Fruit fly (Drosophila melanogaster) whole organism, prepupa: ENCODE results near the gene SP555.
A peak's percentile ranks its signal among the peaks of the same experiment; 100 is the strongest.

Source experiments
- Blimp-1 ChIP-seq: fragments of 200-800 bp; sonication (Bioruptor generic); optimal IDR thresholded peaks from 3 replicates; lab custom pipeline; 2017; ENCODE audit warnings: missing biosample characterization, missing genetic modification characterization, mild to moderate bottlenecking, moderate library complexity, missing genetic modification reagents
- CG10631 ChIP-seq: fragments of 200-800 bp; sonication (Bioruptor generic); optimal IDR thresholded peaks from 2 replicates; lab custom pipeline; 2016; ENCODE audit warnings: missing biosample characterization, missing genetic modification characterization
- CG10669 ChIP-seq: fragments of 200-800 bp; sonication (Bioruptor generic); optimal IDR thresholded peaks from 3 replicates; lab custom pipeline; 2018; ENCODE audit warnings: missing biosample characterization, mild to moderate bottlenecking, missing genetic modification characterization, moderate library complexity
- CG11294 ChIP-seq: fragments of 200-800 bp; sonication (Bioruptor generic); IDR thresholded peaks from 2 replicates; pipeline ENCODE4 v1.3.6; 2022; ENCODE audit warnings: missing biosample characterization, missing genetic modification characterization
- CG11762 ChIP-seq: fragments of 200-800 bp; sonication (Bioruptor generic); optimal IDR thresholded peaks from 3 replicates; lab custom pipeline; 2016; ENCODE audit warnings: missing biosample characterization, missing genetic modification characterization; ENCODE audit not compliant: insufficient read depth
- CG11902 ChIP-seq: fragments of 200-800 bp; sonication (Bioruptor generic); optimal IDR thresholded peaks from 3 replicates; lab custom pipeline; 2016; ENCODE audit warnings: missing biosample characterization, missing genetic modification characterization
- CG15336 ChIP-seq: fragments of 200-800 bp; sonication (Bioruptor generic); IDR thresholded peaks from 2 replicates; pipeline ENCODE4 v1.3.6; 2022; ENCODE audit warnings: missing biosample characterization, missing genetic modification characterization
- CG1621 ChIP-seq: fragments of 200-800 bp; sonication (Bioruptor generic); optimal IDR thresholded peaks from 3 replicates; lab custom pipeline; 2018; ENCODE audit warnings: missing biosample characterization, mild to moderate bottlenecking, missing genetic modification characterization
- CG16779 ChIP-seq: fragments of 200-800 bp; sonication (Bioruptor generic); optimal IDR thresholded peaks from 3 replicates; lab custom pipeline; 2017; ENCODE audit warnings: missing biosample characterization, mild to moderate bottlenecking, missing genetic modification characterization
- CG3032 ChIP-seq: fragments of 200-800 bp; optimal IDR thresholded peaks from 2 replicates; lab custom pipeline; 2019; ENCODE audit warnings: missing biosample characterization, mild to moderate bottlenecking, missing genetic modification characterization, moderate library complexity
- CG31627 ChIP-seq: fragments of 200-800 bp; sonication (Bioruptor generic); optimal IDR thresholded peaks from 3 replicates; lab custom pipeline; 2016; ENCODE audit warnings: missing biosample characterization, missing genetic modification characterization
- CG32006 ChIP-seq: fragments of 200-800 bp; sonication (Bioruptor generic); optimal IDR thresholded peaks from 3 replicates; lab custom pipeline; 2017; ENCODE audit warnings: missing biosample characterization, mild to moderate bottlenecking, missing genetic modification characterization
- CG34406 ChIP-seq: fragments of 200-800 bp; sonication (Bioruptor generic); optimal IDR thresholded peaks from 3 replicates; lab custom pipeline; 2016; ENCODE audit warnings: missing biosample characterization, missing genetic modification characterization
- CG3919 ChIP-seq: fragments of 200-800 bp; sonication (Bioruptor generic); optimal IDR thresholded peaks from 3 replicates; lab custom pipeline; 2016; ENCODE audit warnings: missing biosample characterization, missing genetic modification characterization
- CG4318 ChIP-seq: fragments of 200-800 bp; sonication (Bioruptor generic); optimal IDR thresholded peaks from 3 replicates; lab custom pipeline; 2017; ENCODE audit warnings: missing biosample characterization, mild to moderate bottlenecking, missing genetic modification characterization
- CG6163 ChIP-seq: fragments of 200-800 bp; sonication (Bioruptor generic); IDR thresholded peaks from 3 replicates; pipeline ENCODE4 v1.3.6; 2022; ENCODE audit warnings: missing biosample characterization, missing genetic modification characterization
- CG6276 ChIP-seq: fragments of 200-800 bp; sonication (Bioruptor generic); optimal IDR thresholded peaks from 2 replicates; lab custom pipeline; 2017; ENCODE audit warnings: missing biosample characterization, mild to moderate bottlenecking, missing genetic modification characterization
- CG6808 ChIP-seq: fragments of 200-800 bp; sonication (Bioruptor generic); optimal IDR thresholded peaks from 3 replicates; lab custom pipeline; 2017; ENCODE audit warnings: missing biosample characterization, missing genetic modification characterization, mild to moderate bottlenecking, moderate library complexity, missing genetic modification reagents
- CG7368 ChIP-seq: fragments of 200-800 bp; sonication (Bioruptor generic); optimal IDR thresholded peaks from 3 replicates; lab custom pipeline; 2016; ENCODE audit warnings: missing biosample characterization, missing genetic modification characterization
- CG8119 ChIP-seq: fragments of 200-800 bp; sonication (Bioruptor generic); IDR thresholded peaks from 3 replicates; pipeline ENCODE4 v1.3.6; 2022; ENCODE audit warnings: missing biosample characterization, missing genetic modification characterization
- CG8632 ChIP-seq: fragments of 200-800 bp; sonication (Bioruptor generic); optimal IDR thresholded peaks from 3 replicates; lab custom pipeline; 2016; ENCODE audit warnings: missing biosample characterization, missing genetic modification characterization
- CG9139 ChIP-seq: fragments of 200-800 bp; sonication (Bioruptor generic); optimal IDR thresholded peaks from 3 replicates; lab custom pipeline; 2017; ENCODE audit warnings: missing biosample characterization, mild to moderate bottlenecking, missing genetic modification characterization
- Eip75B ChIP-seq: fragments of 200-800 bp; sonication (Bioruptor generic); optimal IDR thresholded peaks from 3 replicates; lab custom pipeline; 2016; ENCODE audit warnings: missing biosample characterization, missing genetic modification characterization
- Eip78C ChIP-seq: fragments of 200-800 bp; sonication (Bioruptor generic); peaks from one replicate; lab custom pipeline; 2016; ENCODE audit warnings: missing biosample characterization, missing genetic modification characterization
- Ets21C ChIP-seq: fragments of 200-800 bp; sonication (Bioruptor generic); optimal IDR thresholded peaks from 3 replicates; lab custom pipeline; 2016; ENCODE audit warnings: missing biosample characterization, missing genetic modification characterization
- Ets96B ChIP-seq: fragments of 200-800 bp; optimal IDR thresholded peaks from 2 replicates; lab custom pipeline; 2019; ENCODE audit warnings: missing biosample characterization, mild to moderate bottlenecking, missing genetic modification characterization, moderate library complexity
- Gug ChIP-seq: fragments of 200-800 bp; sonication (Bioruptor generic); IDR thresholded peaks from 2 replicates; pipeline ENCODE4 v1.3.6; 2022; ENCODE audit warnings: missing biosample characterization, missing genetic modification characterization
- Hr38 ChIP-seq: sonication (Bioruptor generic); optimal IDR thresholded peaks from 2 replicates; lab custom pipeline; 2016; ENCODE audit warnings: missing biosample characterization, missing genetic modification characterization
- Hr39 ChIP-seq: fragments of 200-800 bp; sonication (Bioruptor generic); optimal IDR thresholded peaks from 2 replicates; lab custom pipeline; 2016; ENCODE audit warnings: missing biosample characterization, missing genetic modification characterization
- Lpt ChIP-seq: fragments of 200-800 bp; sonication (Bioruptor generic); optimal IDR thresholded peaks from 3 replicates; lab custom pipeline; 2016; ENCODE audit warnings: missing biosample characterization, missing genetic modification characterization
- Met ChIP-seq: fragments of 200-800 bp; sonication (Bioruptor generic); optimal IDR thresholded peaks from 3 replicates; lab custom pipeline; 2016; ENCODE audit warnings: missing biosample characterization, missing genetic modification characterization
- OdsH ChIP-seq: fragments of 200-800 bp; sonication (Bioruptor generic); optimal IDR thresholded peaks from 3 replicates; lab custom pipeline; 2016; ENCODE audit warnings: missing biosample characterization, missing genetic modification characterization
- Sox14 ChIP-seq: fragments of 200-800 bp; sonication (Bioruptor generic); optimal IDR thresholded peaks from 3 replicates; lab custom pipeline; 2016; ENCODE audit warnings: missing biosample characterization, missing genetic modification characterization
- achi ChIP-seq: fragments of 200-800 bp; sonication (Bioruptor generic); optimal IDR thresholded peaks from 3 replicates; lab custom pipeline; 2016; ENCODE audit warnings: missing biosample characterization, missing genetic modification characterization
- acj6 ChIP-seq: fragments of 200-800 bp; sonication (Bioruptor generic); optimal IDR thresholded peaks from 3 replicates; lab custom pipeline; 2016; ENCODE audit warnings: missing biosample characterization, missing genetic modification characterization
- cyc ChIP-seq: fragments of 200-800 bp; sonication (Bioruptor generic); optimal IDR thresholded peaks from 3 replicates; lab custom pipeline; 2016; ENCODE audit warnings: missing biosample characterization, missing genetic modification characterization
- dac ChIP-seq: fragments of 200-800 bp; sonication (Bioruptor generic); optimal IDR thresholded peaks from 2 replicates; lab custom pipeline; 2017; ENCODE audit warnings: missing biosample characterization, mild to moderate bottlenecking, missing genetic modification characterization
- dsx ChIP-seq: fragments of 200-800 bp; optimal IDR thresholded peaks from 3 replicates; lab custom pipeline; 2019; ENCODE audit warnings: missing biosample characterization, mild to moderate bottlenecking, missing genetic modification characterization, moderate library complexity; ENCODE audit not compliant: poor library complexity, severe bottlenecking
- eg ChIP-seq: fragments of 200-800 bp; sonication (Bioruptor generic); IDR thresholded peaks from 3 replicates; pipeline ENCODE4 v1.3.6; 2022; ENCODE audit warnings: missing biosample characterization, missing genetic modification characterization
- esn ChIP-seq: fragments of 200-800 bp; sonication (Bioruptor generic); optimal IDR thresholded peaks from 2 replicates; lab custom pipeline; 2016; ENCODE audit warnings: missing biosample characterization, mild to moderate bottlenecking, missing genetic modification characterization, moderate library complexity
- fd59A ChIP-seq: fragments of 200-800 bp; sonication (Bioruptor generic); optimal IDR thresholded peaks from 2 replicates; lab custom pipeline; 2017; ENCODE audit warnings: missing biosample characterization, mild to moderate bottlenecking, missing genetic modification characterization, missing genetic modification reagents
- fkh ChIP-seq: fragments of 200-800 bp; sonication (Bioruptor generic); optimal IDR thresholded peaks from 3 replicates; lab custom pipeline; 2017; ENCODE audit warnings: missing biosample characterization, mild to moderate bottlenecking, missing genetic modification characterization, moderate library complexity
- lz ChIP-seq: fragments of 200-800 bp; sonication (Bioruptor generic); optimal IDR thresholded peaks from 3 replicates; lab custom pipeline; 2016; ENCODE audit warnings: missing biosample characterization, missing genetic modification characterization
- net ChIP-seq: fragments of 200-800 bp; sonication (Bioruptor generic); optimal IDR thresholded peaks from 3 replicates; lab custom pipeline; 2016; ENCODE audit warnings: missing biosample characterization, missing genetic modification characterization
- pdm3 ChIP-seq: fragments of 200-800 bp; sonication (Bioruptor generic); optimal IDR thresholded peaks from 3 replicates; lab custom pipeline; 2016; ENCODE audit warnings: missing biosample characterization, missing genetic modification characterization
- salr ChIP-seq, 2 experiments: fragments of 200-800 bp; sonication (Bioruptor generic); optimal IDR thresholded peaks; 3 replicates each; lab custom pipeline; 2016 to 2018; ENCODE audit warnings: missing biosample characterization in 2 of 2, missing genetic modification characterization in 2 of 2, mild to moderate bottlenecking in 1 of 2
- spab ChIP-seq: fragments of 200-800 bp; sonication (Bioruptor generic); optimal IDR thresholded peaks from 2 replicates; lab custom pipeline; 2017; ENCODE audit warnings: missing biosample characterization, mild to moderate bottlenecking, missing genetic modification characterization, missing genetic modification reagents
- ss ChIP-seq, 2 experiments: fragments of 200-800 bp; sonication (Bioruptor generic); optimal IDR thresholded peaks; 2 replicates in 1 of 2; 3 replicates in 1 of 2; lab custom pipeline; 2017 to 2018; ENCODE audit warnings: mild to moderate bottlenecking in 2 of 2, missing biosample characterization in 2 of 2, missing genetic modification characterization in 2 of 2, moderate library complexity in 1 of 2
- svp ChIP-seq: fragments of 200-800 bp; sonication (Bioruptor generic); peaks from one replicate; lab custom pipeline; 2016; ENCODE audit warnings: missing biosample characterization, missing genetic modification characterization
- topi ChIP-seq: fragments of 200-800 bp; sonication (Bioruptor generic); optimal IDR thresholded peaks from 3 replicates; lab custom pipeline; 2016; ENCODE audit warnings: missing biosample characterization, missing genetic modification characterization
- vri ChIP-seq: fragments of 200-800 bp; sonication (Bioruptor generic); optimal IDR thresholded peaks from 3 replicates; lab custom pipeline; 2016; ENCODE audit warnings: missing biosample characterization, mild to moderate bottlenecking, missing genetic modification characterization

The SP555 gene

DNA sequence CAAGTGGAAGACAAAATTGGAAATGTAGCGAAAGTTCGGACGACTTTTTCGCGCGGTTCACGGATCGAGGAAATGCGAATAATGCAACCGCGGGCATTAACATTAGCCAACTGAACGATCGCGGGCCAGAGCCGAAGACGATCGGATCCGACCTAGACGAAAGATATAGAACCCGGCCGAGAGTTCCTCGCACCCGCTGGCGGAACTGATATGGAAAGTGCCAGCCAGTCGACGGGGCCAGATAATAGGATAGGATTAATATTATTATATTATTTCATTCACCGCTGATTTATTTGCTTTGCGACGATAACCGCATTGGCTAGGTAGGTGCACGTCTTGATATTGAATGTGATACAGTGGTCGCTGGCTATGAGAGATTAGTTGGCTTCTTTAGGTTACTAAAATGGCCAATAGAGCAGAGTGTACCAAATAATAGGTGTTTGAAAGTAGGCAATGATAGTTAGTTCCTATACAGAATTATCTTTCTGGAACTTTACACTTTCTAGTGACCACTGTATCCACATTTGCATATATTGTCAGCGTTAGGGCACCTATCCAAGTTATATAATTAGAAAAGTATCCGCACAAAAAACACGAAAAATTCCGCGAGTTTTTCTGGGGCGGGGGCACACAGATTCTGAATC, 38.0 kb upstream of the SP555 start:
- TF ChIP-seq CG15336 (GFP tag; lab: Robert Waterston, UW) (peak; percentile 76; the same call in 1 of the 2 replicates), CG10669 (GFP tag; lab: Kevin White, UChicago) (peak; percentile 51), fkh (GFP tag; lab: Kevin White, UChicago) (peak; percentile 15), CG11762 (GFP tag; lab: Kevin White, UChicago) (peak; percentile 52), CG8632 (GFP tag; lab: Kevin White, UChicago) (peak; percentile 63), CG11294 (GFP tag; lab: Robert Waterston, UW) (peak; percentile 84), Sox14 (GFP tag; lab: Kevin White, UChicago) (peak; percentile 71), salr (GFP tag; optimal IDR thresholded peaks at IDR 0.05; lab: Kevin White, UChicago) (peak; percentile 54 to 64), CG16779 (tag; lab: Kevin White, UChicago) (peak; percentile 56), svp (GFP tag; lab: Kevin White, UChicago) (peak; percentile 80), CG6276 (GFP tag; lab: Kevin White, UChicago) (peak; percentile 73), vri (peak; percentile 87), CG4318 (GFP tag; lab: Kevin White, UChicago) (peak; percentile 45), eg (GFP tag; lab: Robert Waterston, UW) (peak; percentile 91), dac (GFP tag; lab: Kevin White, UChicago) (peak; percentile 46), Eip78C (peak; percentile 90), Ets96B (tag; lab: Kevin White, UChicago) (peak; percentile 68), CG3032 (tag; lab: Kevin White, UChicago) (peak; percentile 59), Met (peak; percentile 73), achi (GFP tag; lab: Kevin White, UChicago) (peak; percentile 78), Ets21C (GFP tag; lab: Kevin White, UChicago) (peak; percentile 55), Gug (GFP tag; lab: Robert Waterston, UW) (peak; percentile 77), OdsH (GFP tag; lab: Kevin White, UChicago) (peak; percentile 78), CG34406 (peak; percentile 47), spab (GFP tag; lab: Kevin White, UChicago) (peak; percentile 64), fd59A (peak; percentile 57), topi (GFP tag; lab: Kevin White, UChicago) (peak; percentile 73), Eip75B (GFP tag; lab: Kevin White, UChicago) (peak; percentile 68), cyc (GFP tag; lab: Kevin White, UChicago) (peak; percentile 68), lz (GFP tag; lab: Kevin White, UChicago) (peak; percentile 62), CG8119 (GFP tag; lab: Robert Waterston, UW) (peak; percentile 75), Blimp-1 (no peak), Hr38 (GFP tag; lab: Kevin White, UChicago) (no peak), CG3919 (GFP tag; lab: Kevin White, UChicago) (peak; percentile 77), CG10631 (GFP tag; lab: Kevin White, UChicago) (peak; percentile 74), acj6 (GFP tag; lab: Kevin White, UChicago) (peak; percentile 77), CG7368 (peak; percentile 43), Hr39 (GFP tag; lab: Kevin White, UChicago) (peak; percentile 75), Lpt (peak; percentile 60), CG11902 (GFP tag; lab: Kevin White, UChicago) (peak; percentile 38), ss (GFP tag; optimal IDR thresholded peaks at IDR 0.05; lab: Kevin White, UChicago) (peak in 1 of 2 experiments; percentile 7), CG9139 (no peak), CG31627 (GFP tag; lab: Kevin White, UChicago) (peak; percentile 74), pdm3 (peak; percentile 76), CG32006 (peak; percentile 78), esn (GFP tag; lab: Kevin White, UChicago) (peak; percentile 61), CG1621 (tag; lab: Kevin White, UChicago) (no peak), CG6163 (GFP tag; lab: Robert Waterston, UW) (peak; percentile 91), CG6808 (peak; percentile 45), net (GFP tag; lab: Kevin White, UChicago) (peak; percentile 67), dsx (GFP tag; lab: Kevin White, UChicago) (no peak)
